Worm (Caenorhabditis elegans) whole organism, L3 larva: ENCODE data around the gene K09H11.11.
A peak's percentile ranks its signal among the peaks of the same experiment; 100 is the strongest.

Experiments used
- R02D3.7 ChIP-seq: fragments of 150-350 bp; optimal IDR thresholded peaks from 2 replicates; lab custom pipeline; 2014; ENCODE audit warnings: missing biosample characterization, missing genetic modification characterization
- ZK546.5 ChIP-seq: sonication (generic microtip); optimal IDR thresholded peaks from 2 replicates; lab custom pipeline; 2017; ENCODE audit warnings: missing biosample characterization, missing genetic modification characterization
- aly-2 ChIP-seq: fragments of 150-350 bp; optimal IDR thresholded peaks from 2 replicates; lab custom pipeline; 2014; ENCODE audit warnings: missing biosample characterization, missing genetic modification characterization
- ama-1 ChIP-seq: fragments of 150-350 bp; optimal IDR thresholded peaks from 2 replicates; lab custom pipeline; 2018
- ceh-16 ChIP-seq: sonication (generic microtip); optimal IDR thresholded peaks from 2 replicates; lab custom pipeline; 2017; ENCODE audit warnings: missing biosample characterization, missing genetic modification characterization
- ceh-28 ChIP-seq: fragments of 150-350 bp; optimal IDR thresholded peaks from 2 replicates; lab custom pipeline; 2014; ENCODE audit warnings: missing biosample characterization, missing genetic modification reagents, missing genetic modification characterization
- ceh-9 ChIP-seq: sonication (generic microtip); optimal IDR thresholded peaks from 2 replicates; lab custom pipeline; 2018; ENCODE audit warnings: missing biosample characterization, missing genetic modification characterization
- daf-12 ChIP-seq: fragments of 150-350 bp; optimal IDR thresholded peaks from 2 replicates; lab custom pipeline; 2014; ENCODE audit warnings: missing biosample characterization, missing genetic modification reagents, missing genetic modification characterization
- egl-27 ChIP-seq: sonication (generic microtip); optimal IDR thresholded peaks from 4 replicates; lab custom pipeline; 2017; ENCODE audit warnings: missing biosample characterization, missing genetic modification reagents, missing genetic modification characterization
- egl-5 ChIP-seq: fragments of 150-350 bp; optimal IDR thresholded peaks from 2 replicates; lab custom pipeline; 2017; ENCODE audit warnings: missing biosample characterization, missing genetic modification reagents, missing genetic modification characterization, inconsistent platforms
- elt-2 ChIP-seq: sonication (generic microtip); optimal IDR thresholded peaks from 2 replicates; lab custom pipeline; 2016; ENCODE audit warnings: missing genetic modification reagents, mild to moderate bottlenecking, missing genetic modification characterization, missing compliant biosample characterization
- elt-3 ChIP-seq, 3 experiments: fragments of 150-350 bp in 1 of 3; sonication (generic microtip) in 2 of 3; optimal IDR thresholded peaks; 2 replicates in 2 of 3; 4 replicates in 1 of 3; lab custom pipeline; 2014 to 2017; ENCODE audit warnings: missing biosample characterization in 3 of 3, missing genetic modification characterization in 3 of 3
- eor-1 ChIP-seq, 2 experiments: fragments of 150-350 bp; optimal IDR thresholded peaks; 2 replicates each; lab custom pipeline; 2014 to 2018; ENCODE audit warnings: missing biosample characterization in 2 of 2, missing genetic modification characterization in 2 of 2
- fkh-10 ChIP-seq: sonication (generic microtip); optimal IDR thresholded peaks from 2 replicates; lab custom pipeline; 2017; ENCODE audit warnings: missing biosample characterization, missing genetic modification reagents, missing genetic modification characterization
- fos-1 ChIP-seq: fragments of 150-350 bp; optimal IDR thresholded peaks from 2 replicates; lab custom pipeline; 2014; ENCODE audit warnings: missing biosample characterization, missing genetic modification characterization
- hmg-11 ChIP-seq: sonication (generic microtip); optimal IDR thresholded peaks from 2 replicates; lab custom pipeline; 2016; ENCODE audit warnings: missing genetic modification characterization, missing compliant biosample characterization
- jun-1 ChIP-seq: fragments of 150-350 bp; optimal IDR thresholded peaks from 2 replicates; lab custom pipeline; 2014; ENCODE audit warnings: missing biosample characterization, missing genetic modification reagents, missing genetic modification characterization
- lin-15B ChIP-seq: fragments of 150-350 bp; optimal IDR thresholded peaks from 2 replicates; lab custom pipeline; 2014; ENCODE audit warnings: missing biosample characterization, missing genetic modification characterization
- lsy-12 ChIP-seq: sonication (generic microtip); optimal IDR thresholded peaks from 2 replicates; lab custom pipeline; 2016; ENCODE audit warnings: mild to moderate bottlenecking, missing genetic modification characterization, missing compliant biosample characterization
- mdl-1 ChIP-seq: fragments of 150-350 bp; optimal IDR thresholded peaks from 2 replicates; lab custom pipeline; 2014; ENCODE audit warnings: missing biosample characterization, missing genetic modification characterization
- nhr-11 ChIP-seq: fragments of 150-350 bp; optimal IDR thresholded peaks from 2 replicates; lab custom pipeline; 2014; ENCODE audit warnings: missing biosample characterization, missing genetic modification characterization
- nhr-12 ChIP-seq: fragments of 150-350 bp; optimal IDR thresholded peaks from 2 replicates; lab custom pipeline; 2014; ENCODE audit warnings: missing biosample characterization, missing genetic modification characterization
- nhr-23 ChIP-seq: fragments of 150-350 bp; optimal IDR thresholded peaks from 2 replicates; lab custom pipeline; 2014; ENCODE audit warnings: missing biosample characterization, missing genetic modification reagents, missing genetic modification characterization
- nhr-237 ChIP-seq: fragments of 150-350 bp; optimal IDR thresholded peaks from 2 replicates; lab custom pipeline; 2014; ENCODE audit warnings: missing biosample characterization, missing genetic modification characterization
- nhr-25 ChIP-seq: sonication (generic microtip); optimal IDR thresholded peaks from 2 replicates; lab custom pipeline; 2017; ENCODE audit warnings: missing biosample characterization, missing genetic modification characterization
- nhr-28 ChIP-seq: fragments of 150-350 bp; optimal IDR thresholded peaks from 2 replicates; lab custom pipeline; 2014; ENCODE audit warnings: missing biosample characterization, missing genetic modification characterization
- nhr-43 ChIP-seq: sonication (generic microtip); optimal IDR thresholded peaks from 2 replicates; lab custom pipeline; 2016; ENCODE audit warnings: mild to moderate bottlenecking, missing genetic modification characterization, missing compliant biosample characterization; ENCODE audit not compliant: poor library complexity, severe bottlenecking
- nhr-67 ChIP-seq: fragments of 150-350 bp; optimal IDR thresholded peaks from 2 replicates; lab custom pipeline; 2014; ENCODE audit warnings: missing biosample characterization, missing genetic modification characterization
- nhr-76 ChIP-seq: fragments of 150-350 bp; sonication (generic microtip); optimal IDR thresholded peaks from 5 replicates; lab custom pipeline; 2014; ENCODE audit warnings: missing biosample characterization, missing genetic modification characterization
- nhr-77 ChIP-seq: fragments of 150-350 bp; optimal IDR thresholded peaks from 2 replicates; lab custom pipeline; 2014; ENCODE audit warnings: missing biosample characterization, missing genetic modification characterization
- pha-4 ChIP-seq: fragments of 150-350 bp; optimal IDR thresholded peaks from 2 replicates; lab custom pipeline; 2014; ENCODE audit warnings: missing biosample characterization, missing genetic modification reagents, missing genetic modification characterization
- pqm-1 ChIP-seq: fragments of 150-350 bp; optimal IDR thresholded peaks from 2 replicates; lab custom pipeline; 2017; ENCODE audit warnings: missing biosample characterization, missing genetic modification characterization, inconsistent platforms
- sea-2 ChIP-seq: fragments of 150-350 bp; sonication (generic microtip); optimal IDR thresholded peaks from 4 replicates; lab custom pipeline; 2014; ENCODE audit warnings: missing biosample characterization, missing genetic modification reagents, missing genetic modification characterization
- skn-1 ChIP-seq: fragments of 150-350 bp; optimal IDR thresholded peaks from 2 replicates; lab custom pipeline; 2014; ENCODE audit warnings: missing biosample characterization, missing genetic modification characterization
- snpc-4 ChIP-seq: fragments of 150-350 bp; optimal IDR thresholded peaks from 2 replicates; lab custom pipeline; 2014; ENCODE audit warnings: missing biosample characterization, missing genetic modification characterization
- tbx-2 ChIP-seq: sonication (generic microtip); optimal IDR thresholded peaks from 2 replicates; lab custom pipeline; 2016; ENCODE audit warnings: mild to moderate bottlenecking, missing genetic modification characterization, missing compliant biosample characterization
- unc-39 ChIP-seq: sonication (generic microtip); optimal IDR thresholded peaks from 4 replicates; lab custom pipeline; 2017; ENCODE audit warnings: missing biosample characterization, missing genetic modification characterization
- unc-62 ChIP-seq: fragments of 150-350 bp; sonication (generic microtip); optimal IDR thresholded peaks from 4 replicates; lab custom pipeline; 2014; ENCODE audit warnings: missing biosample characterization, missing genetic modification reagents, missing genetic modification characterization
- zag-1 ChIP-seq: fragments of 150-350 bp; optimal IDR thresholded peaks from 2 replicates; lab custom pipeline; 2014; ENCODE audit warnings: missing biosample characterization, missing genetic modification characterization
- ztf-11 ChIP-seq: fragments of 150-350 bp; optimal IDR thresholded peaks from 2 replicates; lab custom pipeline; 2014; ENCODE audit warnings: missing biosample characterization, missing genetic modification characterization
- ztf-4 ChIP-seq: fragments of 150-350 bp; optimal IDR thresholded peaks from 2 replicates; lab custom pipeline; 2014; ENCODE audit warnings: missing biosample characterization, missing genetic modification characterization

The K09H11.11 gene

ce11 chrV:5716508-5716907 lies 38.5 kb downstream of the K09H11.11 start, which contains the start of gene K09H11.9:
TSS of gene K09H11.9 (minus strand) at chrV:5716608.
- TF ChIP-seq pha-4 (tag; lab: Kevin White, UChicago) (no peak), nhr-43 (tag; lab: Kevin White, UChicago) (no peak), R02D3.7 (tag; lab: Kevin White, UChicago) (no peak), zag-1 (tag; lab: Kevin White, UChicago) (no peak), egl-5 (tag; lab: Kevin White, UChicago) (no peak), nhr-28 (tag; lab: Kevin White, UChicago) (no peak), nhr-77 (tag; lab: Kevin White, UChicago) (no peak), ztf-4 (tag; lab: Kevin White, UChicago) (no peak), ztf-11 (tag; lab: Kevin White, UChicago) (no peak), nhr-25 (tag; lab: Kevin White, UChicago) (no peak), ama-1 (lab: Kevin White, UChicago) (no peak), ceh-28 (tag; lab: Kevin White, UChicago) (no peak), skn-1 (tag; lab: Kevin White, UChicago) (no peak), unc-39 (no peak), sea-2 (GFP tag; lab: Kevin White, UChicago) (no peak), nhr-237 (tag; lab: Kevin White, UChicago) (no peak), tbx-2 (tag; lab: Kevin White, UChicago) (no peak)

- TF ChIP-seq elt-3 (tag; optimal IDR thresholded peaks at IDR 0.05; lab: Kevin White, UChicago) = no peak
- TF ChIP-seq nhr-25 (tag; lab: Kevin White, UChicago) = no peak
- TF ChIP-seq eor-1 (tag; optimal IDR thresholded peaks at IDR 0.05; lab: Kevin White, UChicago) = no peak
- no peak for TF ChIP-seq nhr-43 (tag; lab: Kevin White, UChicago)
- TF ChIP-seq aly-2 = no peak
- no peak for TF ChIP-seq elt-2 (tag; lab: Kevin White, UChicago)
Measured at ce11 chrV:5713510-5713909, 41.5 kb downstream of the K09H11.11 start.

ce11 chrV:5712652-5713051 lies 42.4 kb downstream of the K09H11.11 start, which contains the start of gene gcst-1:
TSS of gene gcst-1 (plus strand) at chrV:5712928.
- TF ChIP-seq nhr-23 (tag; lab: Kevin White, UChicago) = no peak
- peak; percentile 91 for TF ChIP-seq elt-2 (tag; lab: Kevin White, UChicago)
- TF ChIP-seq nhr-67 (tag; lab: Kevin White, UChicago) = no peak
- TF ChIP-seq ztf-11 (tag; lab: Kevin White, UChicago) = no peak
- TF ChIP-seq lin-15B (tag; lab: Kevin White, UChicago) = no peak
- no peak for TF ChIP-seq mdl-1 (tag; lab: Kevin White, UChicago)
- no peak for TF ChIP-seq ZK546.5
- TF ChIP-seq nhr-76 = no peak
- no peak for TF ChIP-seq ceh-9 (tag; lab: Kevin White, UChicago)
- TF ChIP-seq tbx-2 (tag; lab: Kevin White, UChicago) = no peak
- no peak for TF ChIP-seq snpc-4 (tag; lab: Kevin White, UChicago)
- peak; percentile 1 for TF ChIP-seq ama-1 (lab: Kevin White, UChicago)
- TF ChIP-seq pqm-1 = peak; percentile 75
- no peak for TF ChIP-seq fkh-10
- peak; percentile 15 for TF ChIP-seq jun-1 (tag; lab: Kevin White, UChicago)
- no peak for TF ChIP-seq elt-3 (tag; optimal IDR thresholded peaks at IDR 0.05; lab: Kevin White, UChicago)
- no peak for TF ChIP-seq nhr-11 (tag; lab: Kevin White, UChicago)
- TF ChIP-seq sea-2 (GFP tag; lab: Kevin White, UChicago) = no peak
- no peak for TF ChIP-seq zag-1 (tag; lab: Kevin White, UChicago)
- TF ChIP-seq aly-2 = no peak
- no peak for TF ChIP-seq fos-1 (tag; lab: Kevin White, UChicago)
- no peak for TF ChIP-seq ztf-4 (tag; lab: Kevin White, UChicago)
- TF ChIP-seq lsy-12 (tag; lab: Kevin White, UChicago) = no peak
- TF ChIP-seq nhr-12 (tag; lab: Kevin White, UChicago) = no peak
- no peak for TF ChIP-seq daf-12
- TF ChIP-seq, all 47 proteins: peak for 4

DNA sequence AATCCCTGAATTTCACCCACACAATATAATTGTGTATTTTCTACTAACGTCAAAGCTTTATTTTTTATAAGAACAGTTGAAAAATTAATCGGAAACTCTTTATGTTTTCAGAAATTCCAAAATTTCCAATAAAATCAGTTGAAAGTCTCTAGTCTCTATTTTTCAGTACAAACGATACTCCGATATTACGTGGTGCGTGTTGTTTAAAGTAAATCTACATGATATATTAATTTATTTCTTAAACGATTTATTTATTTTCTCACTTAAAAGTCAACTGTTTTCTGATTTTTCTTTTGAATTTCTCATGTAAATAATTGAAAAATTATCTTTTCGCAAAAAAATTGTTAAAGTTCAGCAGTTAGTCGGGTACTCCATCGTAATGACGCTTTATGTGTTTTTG lies 42.9 kb downstream of the K09H11.11 start:
- TF ChIP-seq skn-1 (tag; lab: Kevin White, UChicago) = no peak
- TF ChIP-seq mdl-1 (tag; lab: Kevin White, UChicago) = no peak
- no peak for TF ChIP-seq sea-2 (GFP tag; lab: Kevin White, UChicago)
- no peak for TF ChIP-seq nhr-43 (tag; lab: Kevin White, UChicago)
- no peak for TF ChIP-seq egl-27 (tag; lab: Kevin White, UChicago)
- TF ChIP-seq R02D3.7 (tag; lab: Kevin White, UChicago) = no peak
- TF ChIP-seq nhr-23 (tag; lab: Kevin White, UChicago) = no peak
- no peak for TF ChIP-seq pqm-1
- no peak for TF ChIP-seq ZK546.5
- no peak for TF ChIP-seq nhr-237 (tag; lab: Kevin White, UChicago)
- no peak for TF ChIP-seq unc-62
- no peak for TF ChIP-seq jun-1 (tag; lab: Kevin White, UChicago)
- TF ChIP-seq unc-39 = no peak
- TF ChIP-seq ceh-16 = no peak
- no peak for TF ChIP-seq ceh-9 (tag; lab: Kevin White, UChicago)
- no peak for TF ChIP-seq nhr-67 (tag; lab: Kevin White, UChicago)
- TF ChIP-seq daf-12 = no peak
- no peak for TF ChIP-seq hmg-11 (tag; lab: Kevin White, UChicago)
